In genomic region chr2L:15031650-15032049, dm6 we compare ENCODE assay signal across 2 fruit fly cellular contexts.
TF ChIP-seq lines count a peak whose summit lies in the region.

Gene CG31832, minus strand, starts transcription at chr2L:15031750.

- TF ChIP-seq CTCF in whole organism, embryonic (GFP tag; optimal IDR thresholded peaks at IDR 0.05; lab: Kevin White, UChicago): no peak

TF ChIP-seq in whole organism, adult, 20 proteins besides CTCF, POLR2A, EP300 and RAD21:
- no peak for TF ChIP-seq Hr96 (GFP tag; optimal IDR thresholded peaks at IDR 0.05; lab: Kevin White, UChicago)
- TF ChIP-seq kay (GFP tag; lab: Kevin White, UChicago; ENCODE audit: borderline replicate concordance): peak; percentile 20

TF ChIP-seq in whole organism, embryonic, 481 proteins besides CTCF, POLR2A, EP300 and RAD21:
- TF ChIP-seq slou (GFP tag; optimal IDR thresholded peaks at IDR 0.05; lab: Kevin White, UChicago): no peak
- peak; percentile 27 for TF ChIP-seq sens (GFP tag; lab: Kevin White, UChicago)
- no peak for TF ChIP-seq Fer2 (tag; optimal IDR thresholded peaks at IDR 0.05; lab: Kevin White, UChicago)
- TF ChIP-seq HHEX (GFP tag; optimal IDR thresholded peaks at IDR 0.05; lab: Kevin White, UChicago): no peak

Comparison
In these comparisons a context has a peak if more than half of its experiments do, and no peak if none do; other contexts are left out.
1. Of the 1 proteins assayed by ChIP-seq in both whole organism, embryonic and whole organism, adult: peak only in whole organism, embryonic: none; only in whole organism, adult: kay; in both: none; in neither: 0.